Fruit fly (Drosophila melanogaster) whole organism, embryonic: ENCODE data around the gene CG33090.

Experiments used
- C15 ChIP-seq: fragments of 200-800 bp; sonication (Bioruptor generic); IDR thresholded peaks from 3 replicates; pipeline ENCODE4 v1.3.6; 2022; ENCODE audit warnings: missing biosample characterization, missing genetic modification characterization
- CG8478 ChIP-seq: fragments of >200 bp; optimal IDR thresholded peaks from 2 replicates; lab custom pipeline; 2018
- ems ChIP-seq: fragments of 200-800 bp; sonication (Bioruptor generic); optimal IDR thresholded peaks from 3 replicates; lab custom pipeline; 2016; ENCODE audit warnings: missing biosample characterization, missing genetic modification characterization
- exex ChIP-seq: fragments of 200-800 bp; sonication (Bioruptor generic); optimal IDR thresholded peaks from 4 replicates; lab custom pipeline; 2018; ENCODE audit warnings: missing biosample characterization, mild to moderate bottlenecking, missing genetic modification characterization, moderate library complexity

- TF ChIP-seq exex (tag; lab: Kevin White, UChicago) = no peak
- no peak for TF ChIP-seq C15
- no peak for TF ChIP-seq CG8478 (lab: Kevin White, UChicago)
- no peak for TF ChIP-seq ems (GFP tag; lab: Kevin White, UChicago)
Measured at dm6 chr2L:14395065-14395439, 61.1 kb downstream of the CG33090 start.
